Worm (Caenorhabditis elegans): ENCODE results near the gene hpd-1.

Gene hpd-1

DNA sequence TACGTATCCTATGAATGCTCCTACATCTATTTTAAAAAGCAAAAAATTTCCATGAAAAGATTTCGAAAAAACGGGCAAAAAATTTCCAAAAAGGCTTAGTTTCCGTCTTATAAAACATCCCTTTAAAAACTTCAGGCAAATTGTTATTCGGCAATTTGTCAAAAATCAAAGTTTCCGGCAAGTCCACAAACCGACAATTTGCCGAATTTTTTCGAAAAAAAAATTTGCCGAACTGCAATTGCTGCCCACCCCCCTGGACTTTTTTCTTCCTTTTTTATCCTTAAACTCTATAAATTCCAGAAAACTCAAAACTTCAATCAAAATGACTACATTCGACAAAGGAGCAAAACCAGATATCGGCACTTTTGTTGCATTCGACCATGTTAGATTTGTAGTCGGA is at the start of gene hpd-1:
hpd-1 (plus strand) TSS at position 301 of the 400 bp plus-strand sequence.
- TF ChIP-seq bed-2 (GFP tag; IDR thresholded peaks at IDR 0.05) (no peak), ama-1 (optimal IDR thresholded peaks at IDR 0.05) (no peak), ama-1 (GFP tag; optimal IDR thresholded peaks at IDR 0.05) (no peak), repo-1 (tag; optimal IDR thresholded peaks at IDR 0.05) (no peak), F49E8.2 (tag; optimal IDR thresholded peaks at IDR 0.05; ENCODE audit: insufficient read depth) (no peak), snpc-1.1 (tag; optimal IDR thresholded peaks at IDR 0.05; ENCODE audit: insufficient read depth) (no peak), rec-8 (tag; optimal IDR thresholded peaks at IDR 0.05) (no peak), gei-17 (GFP tag; optimal IDR thresholded peaks at IDR 0.05) (no peak), ztf-22 (GFP tag; optimal IDR thresholded peaks at IDR 0.05) (no peak), efl-1 (GFP tag; optimal IDR thresholded peaks at IDR 0.05) (no peak), hmg-20 (GFP tag; IDR thresholded peaks at IDR 0.05) (no peak), attf-6 (GFP tag; IDR thresholded peaks at IDR 0.05) (no peak)

DNA sequence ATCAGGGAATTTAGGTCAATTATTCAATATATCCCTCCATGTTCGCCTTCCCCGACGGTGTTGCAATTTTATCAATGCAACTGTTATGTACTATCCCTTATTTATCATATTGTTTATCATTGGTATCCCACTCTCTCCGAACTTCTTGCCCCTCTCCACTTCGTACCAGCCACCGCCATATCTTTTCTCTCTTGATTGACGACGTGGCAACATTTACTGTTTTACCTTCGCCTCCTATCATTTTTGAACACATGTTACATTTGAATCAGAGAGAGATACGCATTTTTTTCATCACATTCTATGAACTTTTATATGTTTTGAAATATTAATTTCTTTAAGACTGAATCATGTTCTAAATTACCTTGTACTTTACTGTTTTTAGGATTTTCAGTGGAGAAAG is 48.9 kb upstream of the hpd-1 start:
- TF ChIP-seq bed-1 (GFP tag; IDR thresholded peaks at IDR 0.05) (no peak), nhr-90 (tag; optimal IDR thresholded peaks at IDR 0.05) (no peak)

DNA sequence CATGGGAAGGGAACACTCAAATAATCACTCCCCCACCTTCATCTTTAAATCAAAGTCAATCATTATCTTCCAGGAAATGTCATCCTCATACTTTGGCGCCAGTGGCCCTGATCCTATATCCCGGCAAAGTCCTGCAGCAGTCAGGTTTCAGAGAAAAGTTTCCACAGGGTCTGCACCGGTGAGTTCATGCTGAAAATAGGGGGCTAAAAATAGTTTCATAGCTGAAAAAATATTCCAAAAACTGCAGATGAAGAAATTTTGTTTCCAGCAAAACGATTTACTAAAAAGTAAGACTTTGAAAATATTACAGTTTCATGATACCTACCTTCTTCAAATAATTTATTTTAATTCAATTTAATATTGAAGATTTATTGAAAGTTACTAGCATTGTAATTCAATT is 47.3 kb upstream of the hpd-1 start, which contains the start of gene ptr-25:
ptr-25 (plus strand) TSS at position 73 of the 400 bp plus-strand sequence.
- no peak for TF ChIP-seq Y53G8AR.9 (GFP tag; conservative IDR thresholded peaks at IDR 0.05)
- TF ChIP-seq ets-4 (GFP tag; optimal IDR thresholded peaks at IDR 0.05): no peak
- TF ChIP-seq ceh-58 (GFP tag; IDR thresholded peaks at IDR 0.05): no peak
- no peak for TF ChIP-seq efl-1 (GFP tag; optimal IDR thresholded peaks at IDR 0.05)
- TF ChIP-seq ceh-40 (GFP tag; IDR thresholded peaks at IDR 0.05): no peak

DNA sequence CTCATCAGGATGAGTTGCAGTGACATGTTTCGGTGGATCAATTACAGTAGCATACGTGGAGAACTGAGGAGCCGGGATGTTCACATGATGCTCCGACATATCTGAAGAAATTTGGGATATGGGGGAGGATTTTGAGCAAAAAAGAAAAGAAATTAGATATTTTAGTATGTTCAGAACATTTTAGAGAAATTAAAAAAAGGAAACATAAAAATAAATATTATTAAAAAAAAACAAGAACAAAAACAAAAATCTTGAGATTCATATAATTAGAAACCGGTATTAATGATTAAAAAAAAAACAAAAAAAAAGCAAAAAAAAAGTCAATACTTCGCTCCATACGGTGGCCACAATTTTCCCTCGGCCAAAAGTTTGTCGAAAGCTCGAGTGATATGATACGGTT is 31.6 kb upstream of the hpd-1 start, which contains the start of gene rab-33:
rab-33 (minus strand) TSS at position 101 of the 400 bp plus-strand sequence.
- TF ChIP-seq ceh-91 (GFP tag; IDR thresholded peaks at IDR 0.05): no peak

ce11 chrIII:10505182-10505581 is 30.1 kb upstream of the hpd-1 start, which contains the start of the genes taf-11.3 and urm-1:
taf-11.3 (minus strand) TSS chrIII:10505250.
urm-1 (plus strand) TSS chrIII:10505480.
- TF ChIP-seq snpc-3.4 (tag; optimal IDR thresholded peaks at IDR 0.05) (peak; percentile 21), K12H6.12 (tag; optimal IDR thresholded peaks at IDR 0.05) (no peak), F49E8.2 (tag; optimal IDR thresholded peaks at IDR 0.05; ENCODE audit: insufficient read depth) (no peak), lin-54 (GFP tag; optimal IDR thresholded peaks at IDR 0.05) (peak; percentile 49), mcd-1 (GFP tag; IDR thresholded peaks at IDR 0.05) (peak; percentile 92), ceh-100 (GFP tag; IDR thresholded peaks at IDR 0.05) (peak; percentile 31; the same call in 1 of the 2 replicates), snpc-1.3 (tag; optimal IDR thresholded peaks at IDR 0.05; ENCODE audit: insufficient read depth) (peak; percentile 15), dpl-1 (GFP tag; optimal IDR thresholded peaks at IDR 0.05) (peak; percentile 60), snpc-4 (GFP tag; optimal IDR thresholded peaks at IDR 0.05) (no peak), snpc-4 (tag; optimal IDR thresholded peaks at IDR 0.05) (peak in 2 of 4 experiments; percentile 11 to 69), attf-5 (GFP tag; optimal IDR thresholded peaks at IDR 0.05) (peak; percentile 55), lsl-1 (GFP tag; optimal IDR thresholded peaks at IDR 0.05) (peak; percentile 27), ztf-18 (tag; optimal IDR thresholded peaks at IDR 0.05) (peak; percentile 74), ceh-91 (GFP tag; IDR thresholded peaks at IDR 0.05) (no peak), tbp1 (GFP tag; optimal IDR thresholded peaks at IDR 0.05) (peak; percentile 35), efl-1 (GFP tag; optimal IDR thresholded peaks at IDR 0.05) (peak; percentile 50), snpc-1.1 (tag; optimal IDR thresholded peaks at IDR 0.05; ENCODE audit: insufficient read depth) (peak; percentile 49), hmg-1.2 (GFP tag; IDR thresholded peaks at IDR 0.05) (peak; percentile 93), madf-6 (GFP tag; IDR thresholded peaks at IDR 0.05) (peak; percentile 67; the same call in 1 of the 2 replicates), let-607 (tag; optimal IDR thresholded peaks at IDR 0.05) (peak in 1 of 2 experiments; percentile 62), tlf-1 (GFP tag; optimal IDR thresholded peaks at IDR 0.05) (no peak), bed-2 (GFP tag; IDR thresholded peaks at IDR 0.05) (no peak), nfyb-1 (GFP tag; IDR thresholded peaks at IDR 0.05) (no peak), lir-1 (GFP tag; conservative IDR thresholded peaks at IDR 0.05) (no peak), mxl-1 (tag; optimal IDR thresholded peaks at IDR 0.05) (no peak), rcor-1 (GFP tag; IDR thresholded peaks at IDR 0.05) (peak; percentile 58), ztf-22 (GFP tag; optimal IDR thresholded peaks at IDR 0.05) (no peak)
